Worm (Caenorhabditis elegans): Measurements from ENCODE around the gene gnrr-6.

DNA sequence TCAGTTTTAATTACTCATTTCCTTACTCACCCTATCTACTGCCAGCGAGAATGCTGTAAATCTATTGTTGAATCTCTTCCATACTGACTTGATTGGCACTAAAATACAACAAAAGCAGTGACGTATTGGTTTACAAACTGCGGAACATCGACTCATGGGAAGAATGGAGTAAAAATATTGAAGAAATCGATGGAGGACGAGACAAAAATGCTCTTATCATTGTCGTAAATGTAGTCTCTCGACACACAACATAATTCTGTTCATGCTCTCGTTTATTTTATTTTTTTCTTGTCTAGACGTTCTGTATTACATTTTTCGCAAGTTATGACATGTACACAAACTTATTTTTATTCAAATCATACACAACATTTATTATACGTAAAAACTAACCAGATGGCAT lies 25.1 kb downstream of the gnrr-6 start, which contains the start of gene C34F6.11:
- no peak for TF ChIP-seq flt-1 (GFP tag; IDR thresholded peaks at IDR 0.05)
- no peak for TF ChIP-seq cog-1 (tag; optimal IDR thresholded peaks at IDR 0.05)
